Worm (Caenorhabditis elegans) whole organism, mixed stage, embryonic: ENCODE results near the gene spe-39.

Experiments
- elt-3 ChIP-seq: fragments of 150-350 bp; optimal IDR thresholded peaks from 2 replicates; lab custom pipeline; 2014; ENCODE audit warnings: missing biosample characterization, missing genetic modification characterization
- lsy-2 ChIP-seq: fragments of 150-350 bp; optimal IDR thresholded peaks from 2 replicates; lab custom pipeline; 2014; ENCODE audit warnings: missing biosample characterization, missing genetic modification characterization
- nhr-12 ChIP-seq: fragments of 150-350 bp; optimal IDR thresholded peaks from 2 replicates; lab custom pipeline; 2014; ENCODE audit warnings: missing biosample characterization, missing genetic modification characterization
- nhr-76 ChIP-seq: sonication (generic microtip); optimal IDR thresholded peaks from 2 replicates; lab custom pipeline; 2017; ENCODE audit warnings: missing biosample characterization, missing genetic modification characterization
- pha-4 ChIP-seq: fragments of 150-350 bp; optimal IDR thresholded peaks from 2 replicates; lab custom pipeline; 2018; ENCODE audit warnings: missing biosample characterization, missing genetic modification reagents, missing genetic modification characterization
- snpc-4 ChIP-seq: fragments of 150-350 bp; optimal IDR thresholded peaks from 2 replicates; lab custom pipeline; 2014; ENCODE audit warnings: missing biosample characterization, missing genetic modification characterization
- tbx-8 ChIP-seq: fragments of 200-800 bp; sonication (Bioruptor generic); optimal IDR thresholded peaks from 2 replicates; lab custom pipeline; 2018; ENCODE audit warnings: mild to moderate bottlenecking, missing genetic modification characterization, moderate library complexity, missing compliant biosample characterization
- unc-62 ChIP-seq: fragments of 150-350 bp; optimal IDR thresholded peaks from 2 replicates; lab custom pipeline; 2014; ENCODE audit warnings: missing biosample characterization, missing genetic modification reagents, missing genetic modification characterization

DNA sequence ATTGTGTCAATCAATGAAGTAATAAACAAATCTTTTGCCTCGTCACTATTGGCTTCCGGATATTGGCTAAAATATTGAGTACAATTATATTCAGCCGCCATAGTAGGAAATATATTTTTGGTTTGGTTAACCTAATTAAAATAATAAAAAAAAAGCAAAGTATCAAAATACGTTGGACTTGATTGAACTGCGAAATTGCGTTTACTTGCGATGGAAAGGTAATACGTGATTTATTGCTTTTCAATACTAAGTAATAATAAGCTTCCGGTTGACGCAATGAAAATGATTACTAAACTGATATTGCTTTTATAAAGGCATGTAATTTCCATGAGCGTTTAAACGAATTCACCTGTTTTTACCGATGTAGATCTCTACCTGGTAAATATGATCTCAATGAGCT lies 14.3 kb downstream of the spe-39 start, which contains the start of gene dmsr-9:
- TF ChIP-seq nhr-76 (tag; lab: Kevin White, UChicago) (no peak), nhr-12 (tag; lab: Kevin White, UChicago) (no peak), tbx-8 (no peak), elt-3 (tag; lab: Kevin White, UChicago) (no peak), pha-4 (tag; lab: Kevin White, UChicago) (no peak), unc-62 (GFP tag; lab: Kevin White, UChicago) (no peak), lsy-2 (tag; lab: Kevin White, UChicago) (no peak), snpc-4 (tag; lab: Kevin White, UChicago) (no peak)
